Worm (Caenorhabditis elegans): Measurements from ENCODE around the gene crn-3.

ce11 chrII:10566458-10566857, 21.4 kb upstream of the crn-3 start:
- TF ChIP-seq T26A8.4 (GFP tag; IDR thresholded peaks at IDR 0.05) (no peak), lin-13 (GFP tag; optimal IDR thresholded peaks at IDR 0.05) (no peak), skn-1 (tag; optimal IDR thresholded peaks at IDR 0.05) (no peak), nhr-237 (tag; optimal IDR thresholded peaks at IDR 0.05) (no peak), lim-7 (GFP tag; IDR thresholded peaks at IDR 0.05) (no peak), ceh-82 (tag; optimal IDR thresholded peaks at IDR 0.05) (no peak), zfp-3 (GFP tag; conservative IDR thresholded peaks at IDR 0.05) (no peak), nhr-102 (tag; optimal IDR thresholded peaks at IDR 0.05) (no peak), arid-1 (GFP tag; conservative IDR thresholded peaks at IDR 0.05) (no peak), unc-62 (GFP tag; optimal IDR thresholded peaks at IDR 0.05 in 1 of 2) (no peak), unc-62 (tag; optimal IDR thresholded peaks at IDR 0.05) (no peak), ZK546.5 (tag; optimal IDR thresholded peaks at IDR 0.05) (no peak), mep-1 (tag; optimal IDR thresholded peaks at IDR 0.05) (no peak), F10B5.3 (tag; optimal IDR thresholded peaks at IDR 0.05) (no peak)

Measured in whole organism, L4 larva.